Worm (Caenorhabditis elegans) whole organism, late embryonic: ENCODE data around the gene F35G12.12.

ENCODE experiments used
- ama-1 ChIP-seq: fragments of 150-350 bp; optimal IDR thresholded peaks from 2 replicates; lab custom pipeline; 2014
- fax-1 ChIP-seq: sonication (generic microtip); optimal IDR thresholded peaks from 2 replicates; lab custom pipeline; 2016; ENCODE audit warnings: missing genotype, missing genetic modification characterization, missing compliant biosample characterization
- fkh-10 ChIP-seq: fragments of 150-350 bp; optimal IDR thresholded peaks from 2 replicates; lab custom pipeline; 2014; ENCODE audit warnings: missing biosample characterization, missing genetic modification reagents, missing genetic modification characterization
- madf-2 ChIP-seq: sonication (generic microtip); optimal IDR thresholded peaks from 2 replicates; lab custom pipeline; 2017; ENCODE audit warnings: missing genetic modification characterization, missing compliant biosample characterization

ce11 chrIII:4612334-4612953 lies 30.8 kb downstream of the F35G12.12 start, which contains the start of gene sel-2:
- TF ChIP-seq madf-2 (tag; lab: Kevin White, UChicago), result no peak
- TF ChIP-seq fax-1 (tag; lab: Kevin White, UChicago), result no peak
- TF ChIP-seq ama-1 (lab: Kevin White, UChicago), result no peak
- TF ChIP-seq fkh-10 (GFP tag; lab: Kevin White, UChicago), result no peak
